Fruit fly (Drosophila melanogaster) whole organism, embryonic: ENCODE data around the gene HP1c.
A peak's percentile ranks its signal among the peaks of the same experiment; 100 is the strongest.

Experiments used
- Bgb ChIP-seq: fragments of 200-800 bp; sonication (Bioruptor generic); IDR thresholded peaks from 2 replicates; pipeline ENCODE4 v1.3.6; 2022; ENCODE audit warnings: missing biosample characterization, missing genetic modification characterization; ENCODE audit not compliant: partially characterized antibody
- CG14667 ChIP-seq: fragments of 200-800 bp; sonication (Bioruptor generic); IDR thresholded peaks from 2 replicates; pipeline ENCODE4 v1.3.6; 2022; ENCODE audit warnings: missing biosample characterization, missing genetic modification characterization
- CG14710 ChIP-seq: fragments of 200-800 bp; sonication (Bioruptor generic); optimal IDR thresholded peaks from 3 replicates; lab custom pipeline; 2019; ENCODE audit warnings: missing biosample characterization, mild to moderate bottlenecking, missing genetic modification characterization, moderate library complexity
- CG2199 ChIP-seq: fragments of 200-800 bp; sonication (Bioruptor generic); IDR thresholded peaks from 3 replicates; pipeline ENCODE4 v1.3.6; 2022; ENCODE audit warnings: missing biosample characterization, missing genetic modification characterization
- CG3281 ChIP-seq: fragments of 200-800 bp; sonication (Bioruptor generic); optimal IDR thresholded peaks from 3 replicates; lab custom pipeline; 2017; ENCODE audit warnings: missing biosample characterization, mild to moderate bottlenecking, missing genetic modification characterization
- CG42726 ChIP-seq: fragments of 200-800 bp; sonication (Bioruptor generic); IDR thresholded peaks from 2 replicates; pipeline ENCODE4 v1.3.6; 2022; ENCODE audit warnings: missing biosample characterization, missing genetic modification characterization; ENCODE audit not compliant: partially characterized antibody
- CG9876 ChIP-seq: fragments of 200-800 bp; sonication (Bioruptor generic); optimal IDR thresholded peaks from 2 replicates; lab custom pipeline; 2016; ENCODE audit warnings: missing biosample characterization, missing genetic modification characterization
- Dek ChIP-seq: fragments of 200-800 bp; sonication (Bioruptor generic); optimal IDR thresholded peaks from 3 replicates; lab custom pipeline; 2019; ENCODE audit warnings: missing biosample characterization, mild to moderate bottlenecking, missing genetic modification characterization, moderate library complexity
- HLH3B ChIP-seq: fragments of 200-800 bp; sonication (Bioruptor generic); IDR thresholded peaks from 2 replicates; pipeline ENCODE4 v1.3.6; 2022; ENCODE audit warnings: missing biosample characterization, missing genetic modification characterization
- Scr ChIP-seq: fragments of 200-800 bp; sonication (Bioruptor generic); IDR thresholded peaks from 2 replicates; pipeline ENCODE4 v1.3.6; 2022; ENCODE audit warnings: missing biosample characterization, missing genetic modification characterization; ENCODE audit not compliant: partially characterized antibody
- Ssrp ChIP-seq: fragments of 200-800 bp; sonication (Bioruptor generic); optimal IDR thresholded peaks from 2 replicates; lab custom pipeline; 2018; ENCODE audit warnings: missing biosample characterization, mild to moderate bottlenecking, missing genetic modification characterization, moderate library complexity
- Stat92E ChIP-seq, 3 experiments: fragments of >200 bp in 2 of 3; fragments of 200-800 bp in 1 of 3; sonication (Bioruptor generic) in 1 of 3; optimal IDR thresholded peaks; 2 replicates each; lab custom pipeline; 2017 to 2019; ENCODE audit warnings: missing biosample characterization in 3 of 3, missing genetic modification characterization in 3 of 3, mild to moderate bottlenecking in 1 of 3, moderate library complexity in 1 of 3
- bbx ChIP-seq: fragments of 200-800 bp; sonication (Bioruptor generic); IDR thresholded peaks from 2 replicates; pipeline ENCODE4 v1.3.6; 2022; ENCODE audit warnings: missing biosample characterization, missing genetic modification characterization; ENCODE audit not compliant: partially characterized antibody
- cad ChIP-seq: fragments of >200 bp; optimal IDR thresholded peaks from 2 replicates; lab custom pipeline; 2017; ENCODE audit warnings: missing biosample characterization, missing genetic modification characterization
- grn ChIP-seq: fragments of 200-800 bp; sonication (Bioruptor generic); optimal IDR thresholded peaks from 3 replicates; lab custom pipeline; 2017; ENCODE audit warnings: missing biosample characterization, missing genetic modification characterization
- lilli ChIP-seq: fragments of 200-800 bp; sonication (Bioruptor generic); optimal IDR thresholded peaks from 3 replicates; lab custom pipeline; 2016; ENCODE audit warnings: missing biosample characterization, missing genetic modification characterization
- nerfin-2 ChIP-seq: fragments of 200-800 bp; sonication (Bioruptor generic); IDR thresholded peaks from 2 replicates; pipeline ENCODE4 v1.3.6; 2022; ENCODE audit warnings: missing biosample characterization, missing genetic modification characterization; ENCODE audit not compliant: partially characterized antibody
- pita ChIP-seq: fragments of 200-800 bp; sonication (Bioruptor generic); optimal IDR thresholded peaks from 2 replicates; lab custom pipeline; 2017; ENCODE audit warnings: missing biosample characterization, mild to moderate bottlenecking, missing genetic modification characterization
- tll ChIP-seq, 2 experiments: fragments of 200-800 bp in 1 of 2; fragments of >200 bp in 1 of 2; sonication (Bioruptor generic) in 1 of 2; optimal IDR thresholded peaks; 2 replicates each; lab custom pipeline; 2017 to 2019; ENCODE audit warnings: missing biosample characterization in 2 of 2, missing genetic modification characterization in 2 of 2, mild to moderate bottlenecking in 1 of 2, moderate library complexity in 1 of 2
- tna ChIP-seq: fragments of 200-800 bp; sonication (Bioruptor generic); IDR thresholded peaks from 2 replicates; pipeline ENCODE4 v1.3.6; 2022; ENCODE audit warnings: missing biosample characterization, missing genetic modification characterization; ENCODE audit not compliant: partially characterized antibody
- vvl ChIP-seq: fragments of 200-800 bp; sonication (Bioruptor generic); IDR thresholded peaks from 2 replicates; pipeline ENCODE4 v1.3.6; 2022; ENCODE audit warnings: missing biosample characterization, missing genetic modification characterization
- zen ChIP-seq: fragments of 200-800 bp; sonication (Bioruptor generic); optimal IDR thresholded peaks from 3 replicates; lab custom pipeline; 2018; ENCODE audit warnings: missing biosample characterization, mild to moderate bottlenecking, missing genetic modification characterization, moderate library complexity

Gene HP1c

dm6 chr3R:22793953-22794352 lies 48.5 kb downstream of the HP1c start (continued):
- peak; percentile 47; the same call in 1 of the 2 replicates for TF ChIP-seq tna
- no peak for TF ChIP-seq tll (GFP tag; optimal IDR thresholded peaks at IDR 0.05; lab: Kevin White, UChicago)
- peak; percentile 58 for TF ChIP-seq Ssrp (tag; lab: Kevin White, UChicago)
- peak; percentile 68 for TF ChIP-seq bbx (GFP tag; lab: Robert Waterston, UW)
- peak; percentile 96 for TF ChIP-seq CG2199 (GFP tag; lab: Robert Waterston, UW)
- no peak for TF ChIP-seq HLH3B (GFP tag; lab: Robert Waterston, UW)
- TF ChIP-seq lilli (GFP tag; lab: Kevin White, UChicago): no peak
- TF ChIP-seq Scr (GFP tag; lab: Robert Waterston, UW): peak; percentile 53
- peak; percentile 19 for TF ChIP-seq CG14710
- TF ChIP-seq vvl (GFP tag; lab: Robert Waterston, UW): 0 out of 2 replicates have a peak, but pooled peaks have one; percentile 6
- TF ChIP-seq grn (GFP tag; lab: Kevin White, UChicago): peak; percentile 20
- no peak for TF ChIP-seq CG14667 (GFP tag; lab: Robert Waterston, UW)
- no peak for TF ChIP-seq CG3281 (GFP tag; lab: Kevin White, UChicago)
- peak; percentile 55 for TF ChIP-seq zen (tag; lab: Kevin White, UChicago)
- TF ChIP-seq Bgb: peak; percentile 73
- TF ChIP-seq CG42726 (GFP tag; lab: Robert Waterston, UW): peak; percentile 76
- 0 out of 2 replicates have a peak, but pooled peaks have one; percentile 51 for TF ChIP-seq nerfin-2 (GFP tag; lab: Robert Waterston, UW)
- no peak for TF ChIP-seq CG9876 (GFP tag; lab: Kevin White, UChicago)
- TF ChIP-seq cad (GFP tag; lab: Kevin White, UChicago): peak; percentile 97
- peak; percentile 70 for TF ChIP-seq pita (GFP tag; lab: Kevin White, UChicago)
- TF ChIP-seq Stat92E (GFP tag; optimal IDR thresholded peaks at IDR 0.05; lab: Kevin White, UChicago): no peak
- peak; percentile 64 for TF ChIP-seq Dek
